Fruit fly (Drosophila melanogaster): Measurements from ENCODE around the gene CG33116.

The CG33116 gene

dm6 chr2L:19492934-19493686 lies 40.2 kb upstream of the CG33116 start, which contains the start of the genes swm and Ctu2 (continued):
- TF ChIP-seq GATAe (GFP tag; conservative IDR thresholded peaks at IDR 0.05) (0 out of 2 replicates have a peak, but pooled peaks have one; percentile 24), Camta (GFP tag; optimal IDR thresholded peaks at IDR 0.05) (no peak), dysf (GFP tag; IDR thresholded peaks at IDR 0.05) (peak; percentile 61; the same call in 2 of the 3 replicates), stwl (tag; optimal IDR thresholded peaks at IDR 0.05) (peak; percentile 61), sima (GFP tag; optimal IDR thresholded peaks at IDR 0.05) (no peak), CG12391 (tag; optimal IDR thresholded peaks at IDR 0.05) (peak; percentile 83), CG4820 (GFP tag; optimal IDR thresholded peaks at IDR 0.05) (peak; percentile 38), Hr39 (optimal IDR thresholded peaks at IDR 0.05) (no peak), CG13624 (GFP tag; optimal IDR thresholded peaks at IDR 0.05) (peak; percentile 17), run (tag; optimal IDR thresholded peaks at IDR 0.05) (no peak), Dad (GFP tag; optimal IDR thresholded peaks at IDR 0.05) (no peak), crol (GFP tag; IDR thresholded peaks at IDR 0.05) (no peak), Scr (GFP tag; IDR thresholded peaks at IDR 0.05; ENCODE audit: partially characterized antibody) (peak; percentile 83), Six4 (GFP tag; optimal IDR thresholded peaks at IDR 0.05) (no peak), pan (optimal IDR thresholded peaks at IDR 0.05) (no peak), pan (GFP tag; optimal IDR thresholded peaks at IDR 0.05 in 1 of 2, IDR thresholded peaks at IDR 0.05 in 1 of 2) (peak in 1 of 2 experiments; percentile 60), CG7745 (tag; optimal IDR thresholded peaks at IDR 0.05) (no peak), eve (GFP tag; optimal IDR thresholded peaks at IDR 0.05) (no peak), bab2 (GFP tag; optimal IDR thresholded peaks at IDR 0.05) (no peak), Spps (tag; optimal IDR thresholded peaks at IDR 0.05) (peak; percentile 13), CG17829 (tag; optimal IDR thresholded peaks at IDR 0.05) (peak; percentile 72), grn (GFP tag; optimal IDR thresholded peaks at IDR 0.05) (no peak), CG2202 (tag; optimal IDR thresholded peaks at IDR 0.05) (peak; percentile 40), CG6175 (GFP tag; IDR thresholded peaks at IDR 0.05) (no peak), salm (tag; optimal IDR thresholded peaks at IDR 0.05) (no peak), maf-S (GFP tag; optimal IDR thresholded peaks at IDR 0.05) (no peak), ATbp (GFP tag; optimal IDR thresholded peaks at IDR 0.05) (no peak), Optix (GFP tag; IDR thresholded peaks at IDR 0.05) (no peak), otp (GFP tag; IDR thresholded peaks at IDR 0.05) (no peak), Dip2 (GFP tag; IDR thresholded peaks at IDR 0.05) (no peak), ftz-f1 (GFP tag; optimal IDR thresholded peaks at IDR 0.05) (peak; percentile 92), CG7963 (GFP tag; IDR thresholded peaks at IDR 0.05; ENCODE audit: partially characterized antibody) (peak; percentile 36; the same call in 1 of the 3 replicates), Adf1 (GFP tag; IDR thresholded peaks at IDR 0.05) (no peak), grau (tag; optimal IDR thresholded peaks at IDR 0.05) (peak; percentile 83), CG9876 (GFP tag; optimal IDR thresholded peaks at IDR 0.05) (no peak), CG12299 (tag; optimal IDR thresholded peaks at IDR 0.05) (peak; percentile 60), zen2 (GFP tag; IDR thresholded peaks at IDR 0.05; ENCODE audit: partially characterized antibody) (peak; percentile 59; the same call in 2 of the 3 replicates), ken (GFP tag; IDR thresholded peaks at IDR 0.05) (0 out of 3 replicates have a peak, but pooled peaks have one; percentile 33), kah (GFP tag; optimal IDR thresholded peaks at IDR 0.05) (peak; percentile 19), CG3847 (GFP tag; IDR thresholded peaks at IDR 0.05) (peak; percentile 66), ac (GFP tag; optimal IDR thresholded peaks at IDR 0.05) (no peak), sug (tag; optimal IDR thresholded peaks at IDR 0.05) (peak; percentile 85), ato (GFP tag; IDR thresholded peaks at IDR 0.05; ENCODE audit: partially characterized antibody) (no peak), sd (tag; optimal IDR thresholded peaks at IDR 0.05) (peak; percentile 89), yki (optimal IDR thresholded peaks at IDR 0.05) (no peak), inv (GFP tag; IDR thresholded peaks at IDR 0.05; ENCODE audit: partially characterized antibody) (peak; percentile 62), CG16863 (GFP tag; optimal IDR thresholded peaks at IDR 0.05) (no peak), CG12659 (GFP tag; optimal IDR thresholded peaks at IDR 0.05) (peak; percentile 82), CG6689 (GFP tag; IDR thresholded peaks at IDR 0.05) (peak; percentile 68), CG15479 (GFP tag; optimal IDR thresholded peaks at IDR 0.05) (peak; percentile 30)
